Worm (Caenorhabditis elegans) whole organism, late embryonic: ENCODE measurements around the gene R03D7.2.

Source experiments
- C08G9.2 ChIP-seq: sonication (generic microtip); optimal IDR thresholded peaks from 2 replicates; lab custom pipeline; 2016; ENCODE audit warnings: mild to moderate bottlenecking, missing genetic modification characterization, moderate library complexity, missing compliant biosample characterization
- dmd-4 ChIP-seq: sonication (generic microtip); optimal IDR thresholded peaks from 2 replicates; lab custom pipeline; 2016; ENCODE audit warnings: borderline replicate concordance, missing genetic modification characterization, missing compliant biosample characterization
- fkh-10 ChIP-seq: fragments of 150-350 bp; optimal IDR thresholded peaks from 2 replicates; lab custom pipeline; 2014; ENCODE audit warnings: missing biosample characterization, missing genetic modification reagents, missing genetic modification characterization
- hlh-8 ChIP-seq: sonication (generic microtip); optimal IDR thresholded peaks from 2 replicates; lab custom pipeline; 2016; ENCODE audit warnings: missing genotype, missing genetic modification characterization, missing compliant biosample characterization
- pag-3 ChIP-seq: sonication (generic microtip); optimal IDR thresholded peaks from 2 replicates; lab custom pipeline; 2016; ENCODE audit warnings: missing compliant biosample characterization, missing genetic modification characterization, borderline replicate concordance

ce11 chrII:10930678-10931650, 4.0 kb downstream of the R03D7.2 start:
- TF ChIP-seq C08G9.2 (tag; lab: Kevin White, UChicago) (no peak), hlh-8 (tag; lab: Kevin White, UChicago) (no peak), dmd-4 (tag; lab: Kevin White, UChicago) (no peak), fkh-10 (GFP tag; lab: Kevin White, UChicago) (no peak), pag-3 (tag; lab: Kevin White, UChicago) (no peak)
